Fruit fly (Drosophila melanogaster) whole organism, prepupa: Measurements from ENCODE around the gene BBIP1.

Experiments
- CG11294 ChIP-seq: fragments of 200-800 bp; sonication (Bioruptor generic); IDR thresholded peaks from 2 replicates; pipeline ENCODE4 v1.3.6; 2022; ENCODE audit warnings: missing biosample characterization, missing genetic modification characterization
- CG15336 ChIP-seq: fragments of 200-800 bp; sonication (Bioruptor generic); IDR thresholded peaks from 2 replicates; pipeline ENCODE4 v1.3.6; 2022; ENCODE audit warnings: missing biosample characterization, missing genetic modification characterization
- Lpt ChIP-seq: fragments of 200-800 bp; sonication (Bioruptor generic); optimal IDR thresholded peaks from 3 replicates; lab custom pipeline; 2016; ENCODE audit warnings: missing biosample characterization, missing genetic modification characterization
- OdsH ChIP-seq: fragments of 200-800 bp; sonication (Bioruptor generic); optimal IDR thresholded peaks from 3 replicates; lab custom pipeline; 2016; ENCODE audit warnings: missing biosample characterization, missing genetic modification characterization
- cyc ChIP-seq: fragments of 200-800 bp; sonication (Bioruptor generic); optimal IDR thresholded peaks from 3 replicates; lab custom pipeline; 2016; ENCODE audit warnings: missing biosample characterization, missing genetic modification characterization

dm6 chr3R:9454980-9455379 is 50.8 kb downstream of the BBIP1 start:
- no peak for TF ChIP-seq cyc (GFP tag; lab: Kevin White, UChicago)
- no peak for TF ChIP-seq OdsH (GFP tag; lab: Kevin White, UChicago)
- TF ChIP-seq Lpt (GFP tag; lab: Kevin White, UChicago): no peak
- TF ChIP-seq CG15336 (GFP tag; lab: Robert Waterston, UW): no peak
- TF ChIP-seq CG11294 (GFP tag; lab: Robert Waterston, UW): no peak
